Worm (Caenorhabditis elegans) whole organism, L2 larva: ENCODE measurements around the gene F17C11.26.
A peak's percentile ranks its signal among the peaks of the same experiment; 100 is the strongest.

Experiments
- C34F6.9 ChIP-seq: fragments of 150-350 bp; optimal IDR thresholded peaks from 2 replicates; lab custom pipeline; 2014; ENCODE audit warnings: missing biosample characterization, missing genetic modification characterization
- F13H6.1 ChIP-seq: sonication (generic microtip); optimal IDR thresholded peaks from 2 replicates; lab custom pipeline; 2016; ENCODE audit warnings: missing genetic modification characterization, missing compliant biosample characterization
- R02D3.7 ChIP-seq: fragments of 150-350 bp; optimal IDR thresholded peaks from 2 replicates; lab custom pipeline; 2014; ENCODE audit warnings: missing biosample characterization, missing genetic modification characterization
- Y55F3AM.14 ChIP-seq: fragments of 200-800 bp; sonication (Bioruptor generic); optimal IDR thresholded peaks from 2 replicates; lab custom pipeline; 2018; ENCODE audit warnings: mild to moderate bottlenecking, missing genetic modification characterization, missing compliant biosample characterization
- ZK546.5 ChIP-seq: sonication (generic microtip); optimal IDR thresholded peaks from 2 replicates; lab custom pipeline; 2017; ENCODE audit warnings: missing biosample characterization, missing genetic modification characterization
- alr-1 ChIP-seq: fragments of 150-350 bp; optimal IDR thresholded peaks from 2 replicates; lab custom pipeline; 2014; ENCODE audit warnings: missing biosample characterization, missing genetic modification characterization
- aly-2 ChIP-seq: fragments of 150-350 bp; optimal IDR thresholded peaks from 2 replicates; lab custom pipeline; 2014; ENCODE audit warnings: missing biosample characterization, missing genetic modification characterization
- ama-1 ChIP-seq: fragments of 150-350 bp; optimal IDR thresholded peaks from 2 replicates; lab custom pipeline; 2018; ENCODE audit warnings: inconsistent platforms
- blmp-1 ChIP-seq: sonication (generic microtip); optimal IDR thresholded peaks from 2 replicates; lab custom pipeline; 2017; ENCODE audit warnings: missing genetic modification characterization, mild to moderate bottlenecking, missing compliant biosample characterization, antibody characterized with exemption, moderate library complexity; ENCODE audit not compliant: insufficient read depth
- ceh-16 ChIP-seq: fragments of 150-350 bp; optimal IDR thresholded peaks from 2 replicates; lab custom pipeline; 2014; ENCODE audit warnings: missing biosample characterization, missing genetic modification characterization
- ceh-82 ChIP-seq: fragments of 150-350 bp; optimal IDR thresholded peaks from 2 replicates; lab custom pipeline; 2014; ENCODE audit warnings: missing biosample characterization, missing genetic modification characterization
- crh-2 ChIP-seq: sonication (generic microtip); optimal IDR thresholded peaks from 2 replicates; lab custom pipeline; 2017; ENCODE audit warnings: missing biosample characterization, missing genetic modification characterization
- dmd-4 ChIP-seq: sonication (generic microtip); optimal IDR thresholded peaks from 2 replicates; lab custom pipeline; 2017; ENCODE audit warnings: missing biosample characterization, missing genetic modification characterization
- egl-27 ChIP-seq: sonication (generic microtip); optimal IDR thresholded peaks from 3 replicates; lab custom pipeline; 2017; ENCODE audit warnings: missing biosample characterization, missing genetic modification reagents, missing genetic modification characterization
- elt-1 ChIP-seq: fragments of 150-350 bp; optimal IDR thresholded peaks from 2 replicates; lab custom pipeline; 2014; ENCODE audit warnings: missing biosample characterization, missing genetic modification characterization
- elt-3 ChIP-seq: sonication (generic microtip); optimal IDR thresholded peaks from 2 replicates; lab custom pipeline; 2017; ENCODE audit warnings: missing biosample characterization, missing genetic modification characterization
- fos-1 ChIP-seq: fragments of 150-350 bp; optimal IDR thresholded peaks from 2 replicates; lab custom pipeline; 2014; ENCODE audit warnings: missing biosample characterization, missing genetic modification characterization
- gmeb-1 ChIP-seq: fragments of 150-350 bp; optimal IDR thresholded peaks from 2 replicates; lab custom pipeline; 2014; ENCODE audit warnings: missing biosample characterization, missing genetic modification characterization
- lin-11 ChIP-seq: fragments of 150-350 bp; sonication (generic microtip); optimal IDR thresholded peaks from 2 replicates; lab custom pipeline; 2014; ENCODE audit warnings: missing biosample characterization, missing genetic modification characterization, inconsistent platforms, mixed read lengths
- lin-13 ChIP-seq: fragments of 150-350 bp; optimal IDR thresholded peaks from 2 replicates; lab custom pipeline; 2014; ENCODE audit warnings: missing biosample characterization, missing genetic modification reagents, missing genetic modification characterization
- lin-39 ChIP-seq: fragments of 150-350 bp; optimal IDR thresholded peaks from 2 replicates; lab custom pipeline; 2014; ENCODE audit warnings: missing biosample characterization, missing genetic modification reagents, missing genetic modification characterization
- lsy-2 ChIP-seq, 2 experiments: fragments of 150-350 bp in 1 of 2; sonication (generic microtip) in 1 of 2; optimal IDR thresholded peaks; 2 replicates each; lab custom pipeline; 2014 to 2017; ENCODE audit warnings: missing biosample characterization in 2 of 2, missing genetic modification characterization in 2 of 2
- mab-5 ChIP-seq: fragments of 150-350 bp; optimal IDR thresholded peaks from 2 replicates; lab custom pipeline; 2014; ENCODE audit warnings: missing biosample characterization, missing genetic modification characterization
- mbf-1 ChIP-seq: sonication (generic microtip); optimal IDR thresholded peaks from 2 replicates; lab custom pipeline; 2017; ENCODE audit warnings: missing biosample characterization, missing genetic modification characterization
- mdl-1 ChIP-seq, 2 experiments: fragments of 150-350 bp in 1 of 2; sonication (generic microtip) in 1 of 2; optimal IDR thresholded peaks; 2 replicates each; lab custom pipeline; 2017; ENCODE audit warnings: missing biosample characterization in 2 of 2, missing genetic modification characterization in 2 of 2
- nhr-10 ChIP-seq: sonication (generic microtip); optimal IDR thresholded peaks from 2 replicates; lab custom pipeline; 2017; ENCODE audit warnings: missing biosample characterization, missing genetic modification characterization
- nhr-11 ChIP-seq: fragments of 150-350 bp; optimal IDR thresholded peaks from 2 replicates; lab custom pipeline; 2014; ENCODE audit warnings: missing biosample characterization, missing genetic modification characterization
- nhr-12 ChIP-seq: fragments of 150-350 bp; optimal IDR thresholded peaks from 2 replicates; lab custom pipeline; 2014; ENCODE audit warnings: missing biosample characterization, missing genetic modification characterization
- nhr-129 ChIP-seq: fragments of 150-350 bp; optimal IDR thresholded peaks from 2 replicates; lab custom pipeline; 2014; ENCODE audit warnings: missing biosample characterization, missing genetic modification characterization
- nhr-21 ChIP-seq: fragments of 150-350 bp; optimal IDR thresholded peaks from 2 replicates; lab custom pipeline; 2014; ENCODE audit warnings: missing biosample characterization, missing genetic modification characterization
- nhr-23 ChIP-seq: fragments of 150-350 bp; optimal IDR thresholded peaks from 2 replicates; lab custom pipeline; 2014; ENCODE audit warnings: missing biosample characterization, missing genetic modification reagents, missing genetic modification characterization
- nhr-237 ChIP-seq: fragments of 150-350 bp; optimal IDR thresholded peaks from 2 replicates; lab custom pipeline; 2014; ENCODE audit warnings: missing biosample characterization, missing genetic modification characterization
- nhr-25 ChIP-seq: fragments of 150-350 bp; sonication (generic microtip); optimal IDR thresholded peaks from 3 replicates; lab custom pipeline; 2014; ENCODE audit warnings: missing biosample characterization, missing genetic modification characterization
- nhr-6 ChIP-seq: fragments of 150-350 bp; optimal IDR thresholded peaks from 2 replicates; lab custom pipeline; 2014; ENCODE audit warnings: missing biosample characterization, missing genetic modification characterization
- nhr-77 ChIP-seq: fragments of 150-350 bp; optimal IDR thresholded peaks from 2 replicates; lab custom pipeline; 2014; ENCODE audit warnings: missing biosample characterization, missing genetic modification characterization
- peb-1 ChIP-seq: fragments of 150-350 bp; optimal IDR thresholded peaks from 2 replicates; lab custom pipeline; 2014; ENCODE audit warnings: missing biosample characterization, missing genetic modification characterization
- sem-4 ChIP-seq: fragments of 150-350 bp; optimal IDR thresholded peaks from 2 replicates; lab custom pipeline; 2014; ENCODE audit warnings: missing biosample characterization, missing genetic modification reagents, missing genetic modification characterization
- skn-1 ChIP-seq: sonication (generic microtip); optimal IDR thresholded peaks from 2 replicates; lab custom pipeline; 2017; ENCODE audit warnings: missing biosample characterization, missing genetic modification characterization
- sma-3 ChIP-seq: sonication (generic microtip); optimal IDR thresholded peaks from 2 replicates; lab custom pipeline; 2016; ENCODE audit warnings: missing genetic modification reagents, missing genetic modification characterization, missing compliant biosample characterization
- sma-9 ChIP-seq, 2 experiments: fragments of 150-350 bp in 1 of 2; sonication (generic microtip) in 1 of 2; optimal IDR thresholded peaks; 2 replicates each; lab custom pipeline; 2014 to 2016; ENCODE audit warnings: missing genetic modification characterization in 2 of 2, mild to moderate bottlenecking in 1 of 2, missing biosample characterization in 1 of 2, missing compliant biosample characterization in 1 of 2, missing genetic modification reagents in 1 of 2, moderate library complexity in 1 of 2
- snpc-4 ChIP-seq: fragments of 150-350 bp; optimal IDR thresholded peaks from 2 replicates; lab custom pipeline; 2014; ENCODE audit warnings: missing biosample characterization, missing genetic modification characterization
- unc-39 ChIP-seq: fragments of 150-350 bp; optimal IDR thresholded peaks from 2 replicates; lab custom pipeline; 2014; ENCODE audit warnings: missing biosample characterization, missing genetic modification characterization
- unc-55 ChIP-seq: fragments of 150-350 bp; sonication (generic microtip); optimal IDR thresholded peaks from 3 replicates; lab custom pipeline; 2014; ENCODE audit warnings: missing biosample characterization, missing genetic modification reagents, missing genetic modification characterization
- unc-62 ChIP-seq: fragments of 150-350 bp; optimal IDR thresholded peaks from 2 replicates; lab custom pipeline; 2014; ENCODE audit warnings: missing biosample characterization, missing genetic modification reagents, missing genetic modification characterization
- zag-1 ChIP-seq: fragments of 150-350 bp; optimal IDR thresholded peaks from 2 replicates; lab custom pipeline; 2014; ENCODE audit warnings: missing biosample characterization, missing genetic modification characterization
- ztf-1 ChIP-seq: fragments of 200-800 bp; sonication (Bioruptor generic); conservative IDR thresholded peaks from 2 replicates; pipeline ENCODE4 v1.3.6; 2022; ENCODE audit warnings: missing genetic modification characterization, missing compliant biosample characterization
- ztf-11 ChIP-seq: sonication (generic microtip); optimal IDR thresholded peaks from 2 replicates; lab custom pipeline; 2017; ENCODE audit warnings: missing biosample characterization, missing genetic modification characterization
- ztf-4 ChIP-seq: fragments of 150-350 bp; optimal IDR thresholded peaks from 2 replicates; lab custom pipeline; 2014; ENCODE audit warnings: missing biosample characterization, missing genetic modification characterization

F17C11.26 gene

DNA sequence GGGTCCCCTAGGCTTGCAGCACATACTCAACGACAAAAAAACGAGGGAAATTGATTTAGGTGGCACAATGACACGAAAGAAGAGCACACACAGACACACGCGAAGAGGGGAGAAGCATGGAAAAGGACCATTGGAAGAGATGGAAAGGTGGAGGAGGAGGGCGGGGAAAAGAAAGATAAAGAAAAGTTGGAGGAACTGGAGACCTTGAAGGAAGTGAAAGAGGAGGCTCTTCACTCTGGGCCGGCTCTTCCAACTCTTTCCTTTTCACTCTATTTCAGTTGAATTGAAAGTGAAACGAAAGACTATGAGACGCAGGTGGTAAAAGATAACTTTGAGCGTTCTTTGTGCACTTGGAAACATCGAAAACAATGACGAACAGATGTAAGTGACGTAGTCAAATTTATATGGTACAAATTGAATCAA lies 20.2 kb downstream of the F17C11.26 start:
- TF ChIP-seq blmp-1 (tag; lab: Kevin White, UChicago): peak; percentile 74
- no peak for TF ChIP-seq alr-1
- TF ChIP-seq C34F6.9 (tag; lab: Kevin White, UChicago): peak; percentile 84
- no peak for TF ChIP-seq lin-11 (tag; lab: Kevin White, UChicago)
- no peak for TF ChIP-seq nhr-23 (tag; lab: Kevin White, UChicago)
- peak in 1 of 2 experiments; percentile 55 for TF ChIP-seq mdl-1 (tag; optimal IDR thresholded peaks at IDR 0.05; lab: Kevin White, UChicago)
- TF ChIP-seq ceh-82 (tag; lab: Kevin White, UChicago): no peak
- TF ChIP-seq R02D3.7 (tag; lab: Kevin White, UChicago): no peak
- no peak for TF ChIP-seq gmeb-1
- TF ChIP-seq mbf-1 (tag; lab: Kevin White, UChicago): no peak
- TF ChIP-seq crh-2 (tag; lab: Kevin White, UChicago): peak; percentile 75
- no peak for TF ChIP-seq nhr-237 (tag; lab: Kevin White, UChicago)
- TF ChIP-seq ztf-4 (tag; lab: Kevin White, UChicago): peak; percentile 52
- peak; percentile 6 for TF ChIP-seq zag-1
- TF ChIP-seq F13H6.1 (tag; lab: Kevin White, UChicago): peak; percentile 90
- no peak for TF ChIP-seq ZK546.5
- TF ChIP-seq elt-1: no peak
- no peak for TF ChIP-seq nhr-10 (tag; lab: Kevin White, UChicago)
- TF ChIP-seq ztf-1 (GFP tag; lab: Robert Waterston, UW): no peak
- no peak for TF ChIP-seq ztf-11 (tag; lab: Kevin White, UChicago)
- TF ChIP-seq nhr-77 (tag; lab: Kevin White, UChicago): no peak
- TF ChIP-seq elt-3 (tag; lab: Kevin White, UChicago): no peak
- no peak for TF ChIP-seq nhr-21
- no peak for TF ChIP-seq nhr-11 (tag; lab: Kevin White, UChicago)
- TF ChIP-seq ceh-16 (tag; lab: Kevin White, UChicago): no peak
- peak; percentile 85 for TF ChIP-seq unc-55 (GFP tag; lab: Kevin White, UChicago)
- no peak for TF ChIP-seq nhr-12 (tag; lab: Kevin White, UChicago)
- TF ChIP-seq sma-9 (GFP tag; optimal IDR thresholded peaks at IDR 0.05; lab: Kevin White, UChicago): peak; percentile 88
- TF ChIP-seq sma-9 (tag; optimal IDR thresholded peaks at IDR 0.05; lab: Kevin White, UChicago): no peak
- TF ChIP-seq sem-4: peak; percentile 74
- TF ChIP-seq nhr-6 (tag; lab: Kevin White, UChicago): peak; percentile 63
- peak; percentile 32 for TF ChIP-seq fos-1
- TF ChIP-seq lsy-2 (tag; optimal IDR thresholded peaks at IDR 0.05; lab: Kevin White, UChicago): peak in 1 of 2 experiments; percentile 80
- peak; percentile 31 for TF ChIP-seq egl-27 (tag; lab: Kevin White, UChicago)
- no peak for TF ChIP-seq sma-3
- TF ChIP-seq unc-39 (tag; lab: Kevin White, UChicago): no peak
- no peak for TF ChIP-seq aly-2
- no peak for TF ChIP-seq lin-39 (tag; lab: Kevin White, UChicago)
- TF ChIP-seq dmd-4: no peak
- peak; percentile 43 for TF ChIP-seq lin-13
- TF ChIP-seq snpc-4 (tag; lab: Kevin White, UChicago): peak; percentile 11
- peak; percentile 75 for TF ChIP-seq Y55F3AM.14 (GFP tag; lab: Kevin White, UChicago)
- TF ChIP-seq nhr-25 (tag; lab: Kevin White, UChicago): no peak
- TF ChIP-seq skn-1 (tag; lab: Kevin White, UChicago): no peak
- peak; percentile 50 for TF ChIP-seq mab-5 (tag; lab: Kevin White, UChicago)
- TF ChIP-seq peb-1 (tag; lab: Kevin White, UChicago): no peak
- no peak for TF ChIP-seq ama-1
- peak; percentile 85 for TF ChIP-seq nhr-129 (tag; lab: Kevin White, UChicago)
- no peak for TF ChIP-seq unc-62 (GFP tag; lab: Kevin White, UChicago)
- TF ChIP-seq, all 48 proteins: peak for 19
